Fruit fly (Drosophila melanogaster) whole organism: ENCODE data around the gene Or67d.

Experiments used
- Dll ChIP-seq: fragments of >200 bp; optimal IDR thresholded peaks from 2 replicates; lab custom pipeline; 2017
- EcR ChIP-seq, 2 experiments: fragments of >200 bp; optimal IDR thresholded peaks; 2 replicates each; lab custom pipeline; 2017; ENCODE audit warnings: missing biosample characterization in 2 of 2, missing genetic modification characterization in 2 of 2, missing genetic modification reagents in 2 of 2
- pan ChIP-seq: fragments of >200 bp; optimal IDR thresholded peaks from 2 replicates; lab custom pipeline; 2017
- psq ChIP-seq: fragments of >200 bp; optimal IDR thresholded peaks from 2 replicates; lab custom pipeline; 2017
- usp ChIP-seq: fragments of >200 bp; optimal IDR thresholded peaks from 2 replicates; lab custom pipeline; 2017; ENCODE audit warnings: missing biosample characterization, missing genetic modification characterization, mixed read lengths

DNA sequence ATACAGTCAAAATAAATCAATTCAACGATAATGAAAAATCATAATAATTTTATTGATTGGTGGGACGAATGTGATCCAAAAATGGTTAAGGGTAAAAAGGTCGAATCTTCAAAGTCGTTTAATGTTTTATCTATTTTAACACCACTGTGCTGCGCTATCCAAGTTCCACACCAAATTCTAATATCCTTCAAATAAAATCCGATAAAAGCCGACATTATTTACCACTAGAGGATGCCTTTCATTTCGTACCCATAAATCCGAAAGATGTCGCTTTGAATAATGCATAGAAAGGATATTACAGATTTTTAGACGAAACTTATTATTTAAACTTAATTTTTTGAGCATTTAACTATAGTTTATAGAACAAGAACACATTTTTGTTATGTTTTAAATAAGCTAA lies 47.8 kb downstream of the Or67d start:
- TF ChIP-seq Dll (lab: Kevin White, UChicago) (no peak), pan (lab: Kevin White, UChicago) (no peak), psq (lab: Kevin White, UChicago) (no peak), EcR (GFP tag; optimal IDR thresholded peaks at IDR 0.05; lab: Kevin White, UChicago) (no peak), usp (GFP tag; lab: Kevin White, UChicago) (no peak)
